Worm (Caenorhabditis elegans): Measurements from ENCODE around the gene K01C8.2.

K01C8.2 gene

DNA sequence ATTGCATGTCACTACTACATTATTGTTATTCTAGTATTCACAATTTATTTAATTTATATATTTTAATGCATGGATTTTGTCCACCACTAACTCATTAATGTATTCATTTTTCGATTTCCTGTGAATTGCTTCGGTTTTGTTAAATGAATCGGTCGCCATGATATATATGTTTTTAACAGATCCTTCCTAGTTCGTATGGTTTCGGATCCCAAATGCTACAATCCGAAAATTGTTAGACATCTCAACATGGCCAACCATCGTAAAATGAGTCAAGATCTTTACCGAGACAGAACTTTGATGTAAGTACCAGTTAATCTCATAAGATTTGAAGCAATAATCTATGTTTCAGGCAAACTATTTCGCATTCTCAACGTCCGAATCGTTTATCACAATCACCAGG, 3.8 kb upstream of the K01C8.2 start:
- TF ChIP-seq alr-1 (tag; optimal IDR thresholded peaks at IDR 0.05): no peak
- TF ChIP-seq ceh-82 (tag; optimal IDR thresholded peaks at IDR 0.05): no peak
- TF ChIP-seq R02D3.7 (tag; optimal IDR thresholded peaks at IDR 0.05): no peak
- no peak for TF ChIP-seq blmp-1 (tag; optimal IDR thresholded peaks at IDR 0.05; ENCODE audit: insufficient read depth)
- no peak for TF ChIP-seq Y55F3AM.14 (GFP tag; optimal IDR thresholded peaks at IDR 0.05)
- TF ChIP-seq sma-9 (GFP tag; optimal IDR thresholded peaks at IDR 0.05): no peak
- TF ChIP-seq sma-9 (tag; optimal IDR thresholded peaks at IDR 0.05): no peak
- no peak for TF ChIP-seq nhr-25 (tag; optimal IDR thresholded peaks at IDR 0.05)
- no peak for TF ChIP-seq nhr-11 (tag; optimal IDR thresholded peaks at IDR 0.05)
- no peak for TF ChIP-seq mdl-1 (tag; optimal IDR thresholded peaks at IDR 0.05)
- no peak for TF ChIP-seq egl-27 (tag; optimal IDR thresholded peaks at IDR 0.05)
- TF ChIP-seq unc-39 (tag; optimal IDR thresholded peaks at IDR 0.05): no peak
- no peak for TF ChIP-seq skn-1 (tag; optimal IDR thresholded peaks at IDR 0.05)
- TF ChIP-seq nhr-12 (tag; optimal IDR thresholded peaks at IDR 0.05): no peak
- TF ChIP-seq ZK546.5 (tag; optimal IDR thresholded peaks at IDR 0.05): no peak
- no peak for TF ChIP-seq mab-5 (tag; optimal IDR thresholded peaks at IDR 0.05)
- TF ChIP-seq lin-39 (tag; optimal IDR thresholded peaks at IDR 0.05): no peak
- no peak for TF ChIP-seq elt-3 (tag; optimal IDR thresholded peaks at IDR 0.05)
- TF ChIP-seq nhr-129 (tag; optimal IDR thresholded peaks at IDR 0.05): no peak
- no peak for TF ChIP-seq snpc-4 (tag; optimal IDR thresholded peaks at IDR 0.05)
- TF ChIP-seq lsy-2 (tag; optimal IDR thresholded peaks at IDR 0.05): no peak

- no peak for TF ChIP-seq snpc-4 (tag; optimal IDR thresholded peaks at IDR 0.05)
- TF ChIP-seq nhr-6 (tag; optimal IDR thresholded peaks at IDR 0.05): no peak
- no peak for TF ChIP-seq lin-39 (tag; optimal IDR thresholded peaks at IDR 0.05)
- TF ChIP-seq nhr-11 (tag; optimal IDR thresholded peaks at IDR 0.05): no peak
- no peak for TF ChIP-seq nhr-129 (tag; optimal IDR thresholded peaks at IDR 0.05)
- TF ChIP-seq unc-55 (GFP tag; optimal IDR thresholded peaks at IDR 0.05): no peak
- no peak for TF ChIP-seq nhr-10 (tag; optimal IDR thresholded peaks at IDR 0.05)
- TF ChIP-seq alr-1 (tag; optimal IDR thresholded peaks at IDR 0.05): no peak
These were observed 800 bp upstream of the K01C8.2 start, which contains the start of gene tdc-1 for ce11 chrII:8269855-8270647. TSS of gene tdc-1 (plus strand) at chrII:8270597.

DNA sequence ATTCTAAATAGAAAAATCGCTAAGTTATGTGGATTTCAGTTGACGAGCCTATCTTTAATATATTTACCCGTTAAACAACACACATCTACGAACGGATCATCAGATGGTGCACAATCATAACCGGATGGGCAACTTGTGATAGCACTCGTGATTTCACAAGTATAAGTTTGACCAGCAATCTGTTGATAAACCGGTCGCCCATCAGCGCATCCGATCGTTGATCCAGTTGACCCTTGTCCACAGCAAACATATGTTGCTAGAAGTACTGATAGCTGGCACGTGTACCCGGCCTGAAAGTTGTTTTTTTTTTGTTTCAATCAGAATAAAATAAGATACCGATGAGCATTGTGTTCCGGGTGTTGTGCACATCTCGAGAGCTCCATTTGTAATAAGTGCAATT, 1.6 kb downstream of the K01C8.2 start:
- TF ChIP-seq skn-1 (tag; optimal IDR thresholded peaks at IDR 0.05) (no peak), gmeb-1 (tag; optimal IDR thresholded peaks at IDR 0.05) (no peak), mab-5 (tag; optimal IDR thresholded peaks at IDR 0.05) (no peak), nhr-77 (tag; optimal IDR thresholded peaks at IDR 0.05) (no peak), aly-2 (tag; optimal IDR thresholded peaks at IDR 0.05) (no peak), dmd-4 (tag; optimal IDR thresholded peaks at IDR 0.05) (no peak), sem-4 (tag; optimal IDR thresholded peaks at IDR 0.05) (no peak), unc-39 (tag; optimal IDR thresholded peaks at IDR 0.05) (no peak)

ce11 chrII:8266559-8266958, 2.7 kb downstream of the K01C8.2 start:
- TF ChIP-seq snpc-4 (tag; optimal IDR thresholded peaks at IDR 0.05) (no peak), fos-1 (tag; optimal IDR thresholded peaks at IDR 0.05) (peak; percentile 89), sma-9 (GFP tag; optimal IDR thresholded peaks at IDR 0.05) (peak; percentile 5), sma-9 (tag; optimal IDR thresholded peaks at IDR 0.05) (no peak)

- TF ChIP-seq nhr-25 (tag; optimal IDR thresholded peaks at IDR 0.05): no peak
- no peak for TF ChIP-seq zag-1 (tag; optimal IDR thresholded peaks at IDR 0.05)
- TF ChIP-seq mdl-1 (tag; optimal IDR thresholded peaks at IDR 0.05): no peak
- no peak for TF ChIP-seq nhr-10 (tag; optimal IDR thresholded peaks at IDR 0.05)
- no peak for TF ChIP-seq ceh-82 (tag; optimal IDR thresholded peaks at IDR 0.05)
- TF ChIP-seq ama-1 (optimal IDR thresholded peaks at IDR 0.05): no peak
- TF ChIP-seq unc-39 (tag; optimal IDR thresholded peaks at IDR 0.05): no peak
- no peak for TF ChIP-seq lin-13 (GFP tag; optimal IDR thresholded peaks at IDR 0.05)
- TF ChIP-seq skn-1 (tag; optimal IDR thresholded peaks at IDR 0.05): no peak
- TF ChIP-seq nhr-23 (tag; optimal IDR thresholded peaks at IDR 0.05): no peak
- TF ChIP-seq F13H6.1 (tag; optimal IDR thresholded peaks at IDR 0.05): no peak
- no peak for TF ChIP-seq nhr-11 (tag; optimal IDR thresholded peaks at IDR 0.05)
- TF ChIP-seq mab-5 (tag; optimal IDR thresholded peaks at IDR 0.05): no peak
- TF ChIP-seq crh-2 (tag; optimal IDR thresholded peaks at IDR 0.05): no peak
- TF ChIP-seq nhr-129 (tag; optimal IDR thresholded peaks at IDR 0.05): no peak
- TF ChIP-seq sma-9 (GFP tag; optimal IDR thresholded peaks at IDR 0.05): peak; percentile 18
- no peak for TF ChIP-seq sma-9 (tag; optimal IDR thresholded peaks at IDR 0.05)
- no peak for TF ChIP-seq egl-27 (tag; optimal IDR thresholded peaks at IDR 0.05)
- TF ChIP-seq sma-3 (GFP tag; optimal IDR thresholded peaks at IDR 0.05): no peak
- TF ChIP-seq fos-1 (tag; optimal IDR thresholded peaks at IDR 0.05): peak; percentile 16
- TF ChIP-seq unc-62 (GFP tag; optimal IDR thresholded peaks at IDR 0.05): no peak
- no peak for TF ChIP-seq nhr-12 (tag; optimal IDR thresholded peaks at IDR 0.05)
- TF ChIP-seq lin-39 (tag; optimal IDR thresholded peaks at IDR 0.05): no peak
- no peak for TF ChIP-seq ztf-4 (tag; optimal IDR thresholded peaks at IDR 0.05)
- no peak for TF ChIP-seq mbf-1 (tag; optimal IDR thresholded peaks at IDR 0.05)
- TF ChIP-seq elt-3 (tag; optimal IDR thresholded peaks at IDR 0.05): no peak
- peak; percentile 36 for TF ChIP-seq blmp-1 (tag; optimal IDR thresholded peaks at IDR 0.05; ENCODE audit: insufficient read depth)
These were observed 4.6 kb downstream of the K01C8.2 start, which contains the start of gene srdh-1 for ce11 chrII:8264619-8265018. TSS of gene srdh-1 (plus strand) at chrII:8264661.

Measured in whole organism, L2 larva.